Fruit fly (Drosophila melanogaster) whole organism, embryonic: ENCODE measurements around the gene Stt3B.

Source experiments
- Abd-B ChIP-seq: fragments of 200-800 bp; sonication (Bioruptor generic); optimal IDR thresholded peaks from 2 replicates; lab custom pipeline; 2018; ENCODE audit warnings: missing biosample characterization, mild to moderate bottlenecking, missing genetic modification characterization, moderate library complexity
- Ada2b ChIP-seq: fragments of 200-800 bp; sonication (Bioruptor generic); IDR thresholded peaks from 2 replicates; pipeline ENCODE4 v1.3.6; 2022; ENCODE audit warnings: missing biosample characterization, missing genetic modification characterization
- Adf1 ChIP-seq: fragments of 200-800 bp; sonication (Bioruptor generic); IDR thresholded peaks from 2 replicates; pipeline ENCODE4 v1.3.6; 2022; ENCODE audit warnings: missing biosample characterization, missing genetic modification characterization
- Asciz ChIP-seq: fragments of 200-800 bp; sonication (Bioruptor generic); optimal IDR thresholded peaks from 2 replicates; lab custom pipeline; 2017; ENCODE audit warnings: missing biosample characterization, mild to moderate bottlenecking, missing genetic modification characterization, missing genetic modification reagents
- BtbVII ChIP-seq: fragments of 200-800 bp; sonication (Bioruptor generic); optimal IDR thresholded peaks from 3 replicates; lab custom pipeline; 2017; ENCODE audit warnings: missing biosample characterization, mild to moderate bottlenecking, missing genetic modification characterization
- CG11093 ChIP-seq: fragments of 200-800 bp; sonication (Bioruptor generic); IDR thresholded peaks from 3 replicates; pipeline ENCODE4 v1.3.6; 2022; ENCODE audit warnings: missing biosample characterization, missing genetic modification characterization
- CG13296 ChIP-seq: fragments of 200-800 bp; sonication (Bioruptor generic); optimal IDR thresholded peaks from 3 replicates; lab custom pipeline; 2018; ENCODE audit warnings: missing biosample characterization, mild to moderate bottlenecking, missing genetic modification characterization
- CG13624 ChIP-seq: fragments of 200-800 bp; sonication (Bioruptor generic); optimal IDR thresholded peaks from 2 replicates; lab custom pipeline; 2016; ENCODE audit warnings: missing biosample characterization, missing genetic modification characterization
- CG15514 ChIP-seq: fragments of 200-800 bp; sonication (Bioruptor generic); optimal IDR thresholded peaks from 3 replicates; lab custom pipeline; 2017; ENCODE audit warnings: missing biosample characterization, missing genetic modification characterization, mild to moderate bottlenecking, moderate library complexity, missing genetic modification reagents
- CG15696 ChIP-seq: fragments of 200-800 bp; sonication (Bioruptor generic); optimal IDR thresholded peaks from 2 replicates; lab custom pipeline; 2019; ENCODE audit warnings: missing biosample characterization, mild to moderate bottlenecking, missing genetic modification characterization, moderate library complexity
- CG16813 ChIP-seq: fragments of 200-800 bp; sonication (Bioruptor generic); IDR thresholded peaks from 3 replicates; pipeline ENCODE4 v1.3.6; 2022; ENCODE audit warnings: missing biosample characterization, missing genetic modification characterization; ENCODE audit not compliant: partially characterized antibody
- CG16815 ChIP-seq: fragments of 200-800 bp; sonication (Bioruptor generic); optimal IDR thresholded peaks from 3 replicates; lab custom pipeline; 2017; ENCODE audit warnings: missing biosample characterization, mild to moderate bottlenecking, missing genetic modification characterization
- CG17829 ChIP-seq: fragments of 200-800 bp; optimal IDR thresholded peaks from 2 replicates; lab custom pipeline; 2019; ENCODE audit warnings: missing biosample characterization, mild to moderate bottlenecking, missing genetic modification characterization, moderate library complexity
- CG2889 ChIP-seq: fragments of 200-800 bp; sonication (Bioruptor generic); IDR thresholded peaks from 3 replicates; pipeline ENCODE4 v1.3.6; 2022; ENCODE audit warnings: missing biosample characterization, missing genetic modification characterization
- CG30403 ChIP-seq: fragments of 200-800 bp; sonication (Bioruptor generic); optimal IDR thresholded peaks from 3 replicates; lab custom pipeline; 2016; ENCODE audit warnings: missing biosample characterization, missing genetic modification characterization
- CG31441 ChIP-seq: fragments of 200-800 bp; sonication (Bioruptor generic); IDR thresholded peaks from 2 replicates; pipeline ENCODE4 v1.3.6; 2022; ENCODE audit warnings: missing biosample characterization, missing genetic modification characterization
- CG32532 ChIP-seq: fragments of 200-800 bp; sonication (Bioruptor generic); IDR thresholded peaks from 2 replicates; pipeline ENCODE4 v1.3.6; 2022; ENCODE audit warnings: missing biosample characterization, missing genetic modification characterization
- CG3838 ChIP-seq: fragments of 200-800 bp; sonication (Bioruptor generic); optimal IDR thresholded peaks from 3 replicates; lab custom pipeline; 2016; ENCODE audit warnings: missing biosample characterization, missing genetic modification characterization
- CG4360 ChIP-seq: fragments of 200-800 bp; sonication (Bioruptor generic); IDR thresholded peaks from 2 replicates; pipeline ENCODE4 v1.3.6; 2022; ENCODE audit warnings: missing biosample characterization, missing genetic modification characterization
- CG4424 ChIP-seq: fragments of 200-800 bp; sonication (Bioruptor generic); optimal IDR thresholded peaks from 3 replicates; lab custom pipeline; 2016; ENCODE audit warnings: missing biosample characterization, missing genetic modification characterization
- CG4730 ChIP-seq: fragments of 200-800 bp; sonication (Bioruptor generic); IDR thresholded peaks from 2 replicates; pipeline ENCODE4 v1.3.6; 2022; ENCODE audit warnings: missing biosample characterization, missing genetic modification characterization
- CG4820 ChIP-seq: fragments of 200-800 bp; sonication (Bioruptor generic); optimal IDR thresholded peaks from 3 replicates; lab custom pipeline; 2016; ENCODE audit warnings: missing biosample characterization, missing genetic modification characterization
- CG6654 ChIP-seq: fragments of 200-800 bp; sonication (Bioruptor generic); optimal IDR thresholded peaks from 2 replicates; lab custom pipeline; 2017; ENCODE audit warnings: missing biosample characterization, mild to moderate bottlenecking, missing genetic modification characterization
- CG9215 ChIP-seq: fragments of 200-800 bp; sonication (Bioruptor generic); IDR thresholded peaks from 2 replicates; pipeline ENCODE4 v1.3.6; 2022; ENCODE audit warnings: missing biosample characterization, missing genetic modification characterization
- CoRest ChIP-seq: fragments of 200-800 bp; sonication (Bioruptor generic); optimal IDR thresholded peaks from 3 replicates; lab custom pipeline; 2018; ENCODE audit warnings: missing biosample characterization, mild to moderate bottlenecking, missing genetic modification characterization, moderate library complexity
- CrebB ChIP-seq: fragments of 200-800 bp; sonication (Bioruptor generic); optimal IDR thresholded peaks from 3 replicates; lab custom pipeline; 2018; ENCODE audit warnings: missing biosample characterization, mild to moderate bottlenecking, missing genetic modification characterization
- D ChIP-seq, 2 experiments: fragments of 200-800 bp in 1 of 2; fragments of >200 bp in 1 of 2; sonication (Bioruptor generic) in 1 of 2; optimal IDR thresholded peaks; 2 replicates in 1 of 2; 3 replicates in 1 of 2; lab custom pipeline; 2017; ENCODE audit warnings: mild to moderate bottlenecking in 1 of 2, missing biosample characterization in 1 of 2, missing genetic modification characterization in 1 of 2, missing genetic modification reagents in 1 of 2
- Dek ChIP-seq: fragments of 200-800 bp; sonication (Bioruptor generic); optimal IDR thresholded peaks from 3 replicates; lab custom pipeline; 2019; ENCODE audit warnings: missing biosample characterization, mild to moderate bottlenecking, missing genetic modification characterization, moderate library complexity
- Ets65A ChIP-seq: fragments of 200-800 bp; sonication (Bioruptor generic); peaks from one replicate; lab custom pipeline; 2016; ENCODE audit warnings: missing biosample characterization, missing genetic modification characterization
- HmgD ChIP-seq: fragments of 200-800 bp; sonication (Bioruptor generic); optimal IDR thresholded peaks from 3 replicates; lab custom pipeline; 2016; ENCODE audit warnings: missing biosample characterization, missing genetic modification characterization
- Hr78 ChIP-seq, 2 experiments: fragments of 200-800 bp in 1 of 2; fragments of >200 bp in 1 of 2; sonication (Bioruptor generic) in 1 of 2; optimal IDR thresholded peaks; 2 replicates each; lab custom pipeline; 2017 to 2019; ENCODE audit warnings: missing biosample characterization in 2 of 2, missing genetic modification characterization in 2 of 2, mild to moderate bottlenecking in 1 of 2, moderate library complexity in 1 of 2
- Max ChIP-seq: fragments of 200-800 bp; sonication (Bioruptor generic); optimal IDR thresholded peaks from 2 replicates; lab custom pipeline; 2016; ENCODE audit warnings: missing biosample characterization, mild to moderate bottlenecking, missing genetic modification characterization
- Sox102F ChIP-seq: fragments of 200-800 bp; sonication (Bioruptor generic); optimal IDR thresholded peaks from 2 replicates; lab custom pipeline; 2018; ENCODE audit warnings: missing biosample characterization, mild to moderate bottlenecking, missing genetic modification characterization, moderate library complexity
- YL-1 ChIP-seq: fragments of 200-800 bp; sonication (Bioruptor generic); optimal IDR thresholded peaks from 3 replicates; lab custom pipeline; 2017; ENCODE audit warnings: missing biosample characterization, mild to moderate bottlenecking, missing genetic modification characterization
- ase ChIP-seq: fragments of 200-800 bp; sonication (Bioruptor generic); IDR thresholded peaks from 3 replicates; pipeline ENCODE4 v1.3.6; 2022; ENCODE audit warnings: missing biosample characterization, missing genetic modification characterization
- btn ChIP-seq: fragments of 200-800 bp; sonication (Bioruptor generic); optimal IDR thresholded peaks from 2 replicates; lab custom pipeline; 2016; ENCODE audit warnings: missing biosample characterization, missing genetic modification characterization
- chif ChIP-seq, 2 experiments: fragments of 200-800 bp; sonication (Bioruptor generic); optimal IDR thresholded peaks; 3 replicates each; lab custom pipeline; 2016; ENCODE audit warnings: missing biosample characterization in 2 of 2, missing genetic modification characterization in 2 of 2
- corto ChIP-seq: fragments of 200-800 bp; sonication (Bioruptor generic); optimal IDR thresholded peaks from 2 replicates; lab custom pipeline; 2016; ENCODE audit warnings: missing biosample characterization, mild to moderate bottlenecking, missing genetic modification characterization, moderate library complexity
- crc ChIP-seq: fragments of 200-800 bp; sonication (Bioruptor generic); optimal IDR thresholded peaks from 2 replicates; lab custom pipeline; 2016; ENCODE audit warnings: missing biosample characterization, missing genetic modification characterization
- cwo ChIP-seq: fragments of 200-800 bp; sonication (Bioruptor generic); optimal IDR thresholded peaks from 3 replicates; lab custom pipeline; 2017; ENCODE audit warnings: missing biosample characterization, missing genetic modification characterization, mild to moderate bottlenecking, moderate library complexity, missing genetic modification reagents
- fd96Cb ChIP-seq: fragments of 200-800 bp; sonication (Bioruptor generic); optimal IDR thresholded peaks from 2 replicates; lab custom pipeline; 2018; ENCODE audit warnings: missing biosample characterization, mild to moderate bottlenecking, missing genetic modification characterization, moderate library complexity
- knrl ChIP-seq: fragments of 200-800 bp; sonication (Bioruptor generic); IDR thresholded peaks from 3 replicates; pipeline ENCODE4 v1.3.6; 2022; ENCODE audit warnings: missing biosample characterization, missing genetic modification characterization; ENCODE audit not compliant: partially characterized antibody
- luna ChIP-seq: fragments of 200-800 bp; sonication (Bioruptor generic); optimal IDR thresholded peaks from 2 replicates; lab custom pipeline; 2016; ENCODE audit warnings: missing biosample characterization, missing genetic modification characterization
- odd ChIP-seq: fragments of 200-800 bp; sonication (Bioruptor generic); optimal IDR thresholded peaks from 2 replicates; lab custom pipeline; 2017; ENCODE audit warnings: missing biosample characterization, mild to moderate bottlenecking, missing genetic modification characterization
- pum ChIP-seq: fragments of 200-800 bp; sonication (Bioruptor generic); optimal IDR thresholded peaks from 2 replicates; lab custom pipeline; 2016; ENCODE audit warnings: missing biosample characterization, missing genetic modification characterization
- slbo ChIP-seq: fragments of 200-800 bp; sonication (Bioruptor generic); IDR thresholded peaks from 2 replicates; pipeline ENCODE4 v1.3.6; 2022; ENCODE audit warnings: missing biosample characterization, missing genetic modification characterization
- sna ChIP-seq: fragments of 200-800 bp; sonication (Bioruptor generic); IDR thresholded peaks from 2 replicates; pipeline ENCODE4 v1.3.6; 2022; ENCODE audit warnings: missing biosample characterization, missing genetic modification characterization; ENCODE audit not compliant: partially characterized antibody
- sqz ChIP-seq: fragments of 200-800 bp; sonication (Bioruptor generic); optimal IDR thresholded peaks from 3 replicates; lab custom pipeline; 2018; ENCODE audit warnings: missing biosample characterization, mild to moderate bottlenecking, missing genetic modification characterization
- tgo ChIP-seq: fragments of 200-800 bp; sonication (Bioruptor generic); IDR thresholded peaks from 3 replicates; pipeline ENCODE4 v1.3.6; 2022; ENCODE audit warnings: missing biosample characterization, missing genetic modification characterization
- vnd ChIP-seq: fragments of 200-800 bp; sonication (Bioruptor generic); IDR thresholded peaks from 3 replicates; pipeline ENCODE4 v1.3.6; 2022; ENCODE audit warnings: missing biosample characterization, missing genetic modification characterization; ENCODE audit not compliant: partially characterized antibody
- zf30C ChIP-seq: fragments of 200-800 bp; sonication (Bioruptor generic); optimal IDR thresholded peaks from 3 replicates; lab custom pipeline; 2018; ENCODE audit warnings: missing biosample characterization, mild to moderate bottlenecking, missing genetic modification characterization

Stt3B gene

dm6 chr3R:25047504-25047903, 21.9 kb downstream of the Stt3B start, which contains the start of gene CG11790 (continued):
- TF ChIP-seq CG9215 (GFP tag; lab: Robert Waterston, UW) (no peak), CG16813 (peak; percentile 66), sna (peak; percentile 75), cwo (GFP tag; lab: Kevin White, UChicago) (no peak), CG4424 (GFP tag; lab: Kevin White, UChicago) (no peak), CG4360 (GFP tag; lab: Robert Waterston, UW) (no peak), CG15514 (GFP tag; lab: Kevin White, UChicago) (peak; percentile 75), HmgD (GFP tag; lab: Kevin White, UChicago) (no peak), corto (GFP tag; lab: Kevin White, UChicago) (no peak), CG16815 (GFP tag; lab: Kevin White, UChicago) (no peak), sqz (GFP tag; lab: Kevin White, UChicago) (no peak), CG15696 (no peak), CG17829 (tag; lab: Kevin White, UChicago) (peak; percentile 7), CrebB (tag; lab: Kevin White, UChicago) (no peak), CG13624 (no peak), ase (GFP tag; lab: Robert Waterston, UW) (no peak), CG4820 (GFP tag; lab: Kevin White, UChicago) (no peak), Sox102F (no peak), CG4730 (GFP tag; lab: Robert Waterston, UW) (no peak), Hr78 (GFP tag; optimal IDR thresholded peaks at IDR 0.05; lab: Kevin White, UChicago) (no peak), CG13296 (peak; percentile 2), Abd-B (GFP tag; lab: Kevin White, UChicago) (no peak), chif (GFP tag; optimal IDR thresholded peaks at IDR 0.05; lab: Kevin White, UChicago) (no peak), D (optimal IDR thresholded peaks at IDR 0.05; lab: Kevin White, UChicago) (no peak), D (GFP tag; optimal IDR thresholded peaks at IDR 0.05; lab: Kevin White, UChicago) (no peak), Dek (no peak), CG6654 (GFP tag; lab: Kevin White, UChicago) (no peak), CG31441 (GFP tag; lab: Robert Waterston, UW) (no peak), YL-1 (no peak), CG3838 (GFP tag; lab: Kevin White, UChicago) (no peak), Max (GFP tag; lab: Kevin White, UChicago) (no peak), CG30403 (GFP tag; lab: Kevin White, UChicago) (no peak), odd (GFP tag; lab: Kevin White, UChicago) (no peak), tgo (GFP tag; lab: Robert Waterston, UW) (no peak), fd96Cb (tag; lab: Kevin White, UChicago) (no peak), knrl (GFP tag; lab: Robert Waterston, UW) (peak; percentile 73; the same call in 1 of the 3 replicates), CG11093 (no peak), CG32532 (GFP tag; lab: Robert Waterston, UW) (peak; percentile 43; the same call in 1 of the 2 replicates), slbo (GFP tag; lab: Robert Waterston, UW) (no peak), Ets65A (GFP tag; lab: Kevin White, UChicago) (peak; percentile 43), vnd (GFP tag; lab: Robert Waterston, UW) (peak; percentile 65), pum (GFP tag; lab: Kevin White, UChicago) (no peak), zf30C (GFP tag; lab: Kevin White, UChicago) (no peak), Asciz (GFP tag; lab: Kevin White, UChicago) (no peak), Ada2b (no peak), CG2889 (GFP tag; lab: Robert Waterston, UW) (no peak), btn (GFP tag; lab: Kevin White, UChicago) (no peak), crc (no peak), CoRest (tag; lab: Kevin White, UChicago) (peak; percentile 3), luna (GFP tag; lab: Kevin White, UChicago) (no peak), BtbVII (no peak), Adf1 (GFP tag; lab: Robert Waterston, UW) (no peak)
